Worm (Caenorhabditis elegans) whole organism, midembryonic: ENCODE data around the gene F25B5.3.

Experiments
- cog-1 ChIP-seq: sonication (generic microtip); optimal IDR thresholded peaks from 2 replicates; lab custom pipeline; 2016; ENCODE audit warnings: missing genetic modification characterization, missing compliant biosample characterization
- klf-2 ChIP-seq: fragments of 200-800 bp; sonication (Bioruptor generic); conservative IDR thresholded peaks from 2 replicates; pipeline ENCODE4 v1.3.6; 2022; ENCODE audit warnings: missing genetic modification reagents, missing genetic modification characterization, missing compliant biosample characterization
- ref-1 ChIP-seq: fragments of 200-800 bp; sonication (Bioruptor generic); conservative IDR thresholded peaks from 2 replicates; pipeline ENCODE4 v1.3.6; 2022; ENCODE audit warnings: missing genetic modification reagents, missing genetic modification characterization, missing compliant biosample characterization

ce11 chrIII:5932853-5933252 lies 15.8 kb upstream of the F25B5.3 start, which contains the start of gene zmp-1:
- TF ChIP-seq klf-2 (GFP tag; lab: Robert Waterston, UW) (no peak), ref-1 (no peak), cog-1 (no peak)
